Fruit fly (Drosophila melanogaster) whole organism: ENCODE data around the gene CG9733.

Experiments used
- CG8478 ChIP-seq: fragments of >200 bp; optimal IDR thresholded peaks from 2 replicates; lab custom pipeline; 2018; ENCODE audit warnings: inconsistent platforms
- Dll ChIP-seq: fragments of >200 bp; optimal IDR thresholded peaks from 2 replicates; lab custom pipeline; 2017
- EcR ChIP-seq, 2 experiments: fragments of >200 bp; optimal IDR thresholded peaks; 2 replicates each; lab custom pipeline; 2017; ENCODE audit warnings: missing biosample characterization in 2 of 2, missing genetic modification characterization in 2 of 2, missing genetic modification reagents in 2 of 2
- pan ChIP-seq: fragments of >200 bp; optimal IDR thresholded peaks from 2 replicates; lab custom pipeline; 2017
- psq ChIP-seq: fragments of >200 bp; optimal IDR thresholded peaks from 2 replicates; lab custom pipeline; 2017
- usp ChIP-seq: fragments of >200 bp; optimal IDR thresholded peaks from 2 replicates; lab custom pipeline; 2017; ENCODE audit warnings: missing biosample characterization, missing genetic modification characterization, mixed read lengths

The CG9733 gene

dm6 chr3R:30283940-30284339 is 37.4 kb upstream of the CG9733 start:
- TF ChIP-seq pan (lab: Kevin White, UChicago) (no peak), EcR (GFP tag; optimal IDR thresholded peaks at IDR 0.05; lab: Kevin White, UChicago) (no peak), usp (GFP tag; lab: Kevin White, UChicago) (no peak), Dll (lab: Kevin White, UChicago) (no peak), CG8478 (no peak), psq (lab: Kevin White, UChicago) (no peak)

- TF ChIP-seq pan (lab: Kevin White, UChicago) (no peak), psq (lab: Kevin White, UChicago) (no peak), EcR (GFP tag; optimal IDR thresholded peaks at IDR 0.05; lab: Kevin White, UChicago) (no peak), usp (GFP tag; lab: Kevin White, UChicago) (no peak), CG8478 (no peak), Dll (lab: Kevin White, UChicago) (no peak)
Measured at dm6 chr3R:30283037-30283590, 36.6 kb upstream of the CG9733 start.

dm6 chr3R:30282478-30282877 is 36.0 kb upstream of the CG9733 start:
- TF ChIP-seq pan (lab: Kevin White, UChicago) (no peak), Dll (lab: Kevin White, UChicago) (no peak), psq (lab: Kevin White, UChicago) (no peak), usp (GFP tag; lab: Kevin White, UChicago) (no peak), CG8478 (no peak), EcR (GFP tag; optimal IDR thresholded peaks at IDR 0.05; lab: Kevin White, UChicago) (no peak)

dm6 chr3R:30281345-30282133 is 35.0 kb upstream of the CG9733 start:
- no peak for TF ChIP-seq psq (lab: Kevin White, UChicago)
- TF ChIP-seq EcR (GFP tag; optimal IDR thresholded peaks at IDR 0.05; lab: Kevin White, UChicago): no peak
- TF ChIP-seq Dll (lab: Kevin White, UChicago): no peak
- TF ChIP-seq pan (lab: Kevin White, UChicago): no peak
- no peak for TF ChIP-seq usp (GFP tag; lab: Kevin White, UChicago)
- TF ChIP-seq CG8478: no peak

dm6 chr3R:30280312-30280711 is 33.8 kb upstream of the CG9733 start:
- no peak for TF ChIP-seq usp (GFP tag; lab: Kevin White, UChicago)
- no peak for TF ChIP-seq Dll (lab: Kevin White, UChicago)
- TF ChIP-seq psq (lab: Kevin White, UChicago): no peak
- no peak for TF ChIP-seq pan (lab: Kevin White, UChicago)
- no peak for TF ChIP-seq EcR (GFP tag; optimal IDR thresholded peaks at IDR 0.05; lab: Kevin White, UChicago)
- no peak for TF ChIP-seq CG8478

- TF ChIP-seq usp (GFP tag; lab: Kevin White, UChicago) (no peak), psq (lab: Kevin White, UChicago) (no peak), CG8478 (no peak)
Measured at dm6 chr3R:30277700-30278099, 31.2 kb upstream of the CG9733 start, which contains the start of gene heca. TSS of gene heca (plus strand) at chr3R:30277932.

- TF ChIP-seq pan (lab: Kevin White, UChicago): no peak
- TF ChIP-seq CG8478: no peak
- no peak for TF ChIP-seq Dll (lab: Kevin White, UChicago)
- no peak for TF ChIP-seq usp (GFP tag; lab: Kevin White, UChicago)
- TF ChIP-seq psq (lab: Kevin White, UChicago): no peak
Measured at dm6 chr3R:30276482-30277282, 30.2 kb upstream of the CG9733 start.

- no peak for TF ChIP-seq psq (lab: Kevin White, UChicago)
- no peak for TF ChIP-seq CG8478
Measured at dm6 chr3R:30275970-30276369, 29.5 kb upstream of the CG9733 start.

- TF ChIP-seq CG8478 (no peak), usp (GFP tag; lab: Kevin White, UChicago) (no peak), Dll (lab: Kevin White, UChicago) (no peak), pan (lab: Kevin White, UChicago) (no peak), psq (lab: Kevin White, UChicago) (no peak), EcR (GFP tag; optimal IDR thresholded peaks at IDR 0.05; lab: Kevin White, UChicago) (no peak)
Measured at dm6 chr3R:30273898-30274297, 27.4 kb upstream of the CG9733 start.

- TF ChIP-seq CG8478 (no peak), EcR (GFP tag; optimal IDR thresholded peaks at IDR 0.05; lab: Kevin White, UChicago) (no peak), Dll (lab: Kevin White, UChicago) (peak; percentile 62), psq (lab: Kevin White, UChicago) (no peak), usp (GFP tag; lab: Kevin White, UChicago) (no peak), pan (lab: Kevin White, UChicago) (no peak)
Measured at dm6 chr3R:30272858-30273379, 26.4 kb upstream of the CG9733 start.

dm6 chr3R:30272176-30272857 is 25.8 kb upstream of the CG9733 start:
- TF ChIP-seq EcR (GFP tag; optimal IDR thresholded peaks at IDR 0.05; lab: Kevin White, UChicago): peak in 1 of 2 experiments; percentile 47
- no peak for TF ChIP-seq psq (lab: Kevin White, UChicago)
